Fruit fly (Drosophila melanogaster) whole organism, wandering third instar larva: ENCODE measurements around the gene Dlc90F.

Source experiments
- CG32264 ChIP-seq: fragments of 200-800 bp; sonication (Bioruptor generic); optimal IDR thresholded peaks from 2 replicates; lab custom pipeline; 2016; ENCODE audit warnings: missing biosample characterization, missing genetic modification characterization
- Dfd ChIP-seq: fragments of >200 bp; optimal IDR thresholded peaks from 2 replicates; lab custom pipeline; 2017; ENCODE audit warnings: missing biosample characterization, missing genetic modification characterization
- Jra ChIP-seq: sonication (Bioruptor generic); optimal IDR thresholded peaks from 2 replicates; lab custom pipeline; 2016; ENCODE audit warnings: missing biosample characterization, missing genetic modification characterization
- Myc ChIP-seq: fragments of >200 bp; optimal IDR thresholded peaks from 2 replicates; lab custom pipeline; 2017
- N ChIP-seq: fragments of >200 bp; optimal IDR thresholded peaks from 2 replicates; lab custom pipeline; 2018; ENCODE audit warnings: missing biosample characterization, missing external identifiers, missing genetic modification characterization
- dmrt93B ChIP-seq: fragments of 200-800 bp; sonication (Bioruptor generic); optimal IDR thresholded peaks from 2 replicates; lab custom pipeline; 2018; ENCODE audit warnings: missing biosample characterization, mild to moderate bottlenecking, missing genetic modification characterization
- psq ChIP-seq: fragments of 200-800 bp; sonication (Bioruptor generic); optimal IDR thresholded peaks from 3 replicates; lab custom pipeline; 2017; ENCODE audit warnings: missing biosample characterization, mild to moderate bottlenecking, missing genetic modification characterization, moderate library complexity
- usp ChIP-seq: fragments of >200 bp; optimal IDR thresholded peaks from 2 replicates; lab custom pipeline; 2017; ENCODE audit warnings: missing biosample characterization, missing genetic modification characterization

- TF ChIP-seq CG32264 (GFP tag; lab: Kevin White, UChicago) (no peak), Dfd (GFP tag; lab: Kevin White, UChicago) (no peak), usp (GFP tag; lab: Kevin White, UChicago) (no peak), Myc (lab: Kevin White, UChicago) (no peak), psq (GFP tag; lab: Kevin White, UChicago) (peak; percentile 22), dmrt93B (no peak), N (peak; percentile 69), Jra (GFP tag; lab: Kevin White, UChicago) (no peak)
These were observed 49.8 kb upstream of the Dlc90F start for dm6 chr3R:18249268-18249667.
